Worm (Caenorhabditis elegans) whole organism, late embryonic: Measurements from ENCODE around the gene cbn-1.

Experiments
- ceh-34 ChIP-seq: sonication (generic microtip); optimal IDR thresholded peaks from 2 replicates; lab custom pipeline; 2016; ENCODE audit warnings: mild to moderate bottlenecking, missing genetic modification characterization, missing compliant biosample characterization
- ceh-9 ChIP-seq: sonication (generic microtip); optimal IDR thresholded peaks from 2 replicates; lab custom pipeline; 2016; ENCODE audit warnings: mild to moderate bottlenecking, missing genetic modification characterization, inconsistent platforms, missing compliant biosample characterization
- eyg-1 ChIP-seq: sonication (generic microtip); optimal IDR thresholded peaks from 2 replicates; lab custom pipeline; 2016; ENCODE audit warnings: missing genotype, missing genetic modification characterization, missing compliant biosample characterization
- hlh-15 ChIP-seq: sonication (generic microtip); optimal IDR thresholded peaks from 2 replicates; lab custom pipeline; 2016; ENCODE audit warnings: missing genetic modification characterization, missing compliant biosample characterization
- odd-2 ChIP-seq: sonication (generic microtip); optimal IDR thresholded peaks from 2 replicates; lab custom pipeline; 2017; ENCODE audit warnings: antibody characterized with exemption, mild to moderate bottlenecking, missing genetic modification characterization, missing compliant biosample characterization

DNA sequence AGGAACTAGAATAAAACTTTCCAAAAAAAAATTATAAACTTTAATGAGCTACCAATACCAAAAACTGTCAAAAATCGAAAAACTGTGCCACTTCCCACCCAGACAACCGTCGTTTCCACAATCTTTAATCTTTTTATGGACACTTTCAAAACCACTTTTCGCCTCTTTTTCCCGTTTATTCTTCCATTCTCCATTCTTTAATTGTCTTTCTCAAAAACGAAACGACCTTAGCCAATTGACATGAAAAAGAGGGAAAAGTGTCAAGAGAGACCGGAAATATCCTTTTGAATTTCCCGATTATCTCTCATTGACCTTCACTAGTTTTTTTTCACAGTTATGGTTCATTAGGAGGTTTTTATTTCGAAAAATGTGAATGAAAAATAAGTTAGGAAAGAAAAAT lies 39.2 kb upstream of the cbn-1 start:
- TF ChIP-seq ceh-9 (tag; lab: Kevin White, UChicago) (no peak), odd-2 (tag; lab: Kevin White, UChicago) (no peak), eyg-1 (tag; lab: Kevin White, UChicago) (no peak), ceh-34 (tag; lab: Kevin White, UChicago) (no peak), hlh-15 (no peak)
